Worm (Caenorhabditis elegans) whole organism, early embryonic: ENCODE data around the gene fbxc-47.

Experiments used
- ama-1 ChIP-seq: fragments of 150-350 bp; optimal IDR thresholded peaks from 2 replicates; lab custom pipeline; 2014
- flt-1 ChIP-seq: fragments of 200-800 bp; sonication (Bioruptor generic); IDR thresholded peaks from 2 replicates; pipeline ENCODE4 v1.3.6; 2022; ENCODE audit warnings: missing genetic modification characterization, missing compliant biosample characterization
- hmbx-1 ChIP-seq: sonication (generic microtip); optimal IDR thresholded peaks from 2 replicates; lab custom pipeline; 2016; ENCODE audit warnings: mild to moderate bottlenecking, missing genetic modification characterization, missing compliant biosample characterization
- hnd-1 ChIP-seq: sonication (generic microtip); optimal IDR thresholded peaks from 2 replicates; lab custom pipeline; 2016; ENCODE audit warnings: missing genetic modification characterization, missing compliant biosample characterization
- sea-1 ChIP-seq: fragments of 200-800 bp; sonication (Bioruptor generic); conservative IDR thresholded peaks from 2 replicates; pipeline ENCODE4 v1.3.6; 2022; ENCODE audit warnings: missing genetic modification characterization, missing compliant biosample characterization
- tbx-37 ChIP-seq: fragments of 200-800 bp; sonication (Bioruptor generic); conservative IDR thresholded peaks from 2 replicates; pipeline ENCODE4 v1.3.6; 2022; ENCODE audit warnings: missing genetic modification reagents, missing genetic modification characterization, missing compliant biosample characterization
- tra-4 ChIP-seq: sonication (generic microtip); optimal IDR thresholded peaks from 2 replicates; lab custom pipeline; 2017; ENCODE audit warnings: missing genetic modification characterization, missing compliant biosample characterization

ce11 chrIV:3820133-3820532 is 14.8 kb downstream of the fbxc-47 start:
- TF ChIP-seq tbx-37 (GFP tag; lab: Robert Waterston, UW) (no peak), hnd-1 (tag; lab: Kevin White, UChicago) (no peak), tra-4 (no peak), sea-1 (GFP tag; lab: Robert Waterston, UW) (no peak), hmbx-1 (tag; lab: Kevin White, UChicago) (no peak), ama-1 (no peak), flt-1 (no peak)
